Fruit fly (Drosophila melanogaster): Measurements from ENCODE around the gene Nmd3.

Nmd3 gene

DNA sequence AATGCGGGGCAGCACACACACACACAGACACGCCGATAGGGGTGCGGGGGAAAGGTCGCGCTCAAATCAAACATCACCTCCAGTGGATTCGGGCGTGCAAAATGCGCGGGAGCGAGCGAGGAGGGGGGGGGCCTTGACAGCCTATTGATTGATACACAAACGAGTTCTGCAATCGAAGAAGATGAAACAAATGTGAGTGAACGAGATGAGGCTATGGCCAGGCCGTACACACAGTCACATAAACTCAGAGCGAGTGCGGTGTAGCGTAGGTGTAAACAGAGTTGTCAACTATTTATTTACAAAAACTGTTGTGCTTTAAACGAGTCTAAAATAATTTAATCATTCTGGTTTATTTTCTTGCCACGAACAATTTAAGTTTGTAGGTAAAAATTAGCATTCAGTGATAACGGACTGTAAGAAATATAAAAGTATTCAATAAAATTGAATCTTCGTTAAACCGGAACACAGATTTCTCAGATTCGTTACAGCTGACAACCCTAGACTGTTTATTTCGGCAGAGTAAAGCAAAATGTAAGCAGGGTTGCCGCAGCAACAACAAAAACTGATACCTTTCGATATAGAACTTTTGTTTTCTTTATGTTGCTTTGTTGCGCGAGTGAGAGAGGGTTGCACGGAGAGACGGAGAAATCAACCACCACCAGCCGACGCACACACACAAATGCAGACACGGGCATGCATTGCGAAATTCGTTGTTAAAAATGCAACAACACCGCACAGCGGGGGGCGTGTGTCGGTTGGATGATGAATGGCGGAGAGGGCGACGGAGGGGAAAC, 49.3 kb downstream of the Nmd3 start (continued):
- peak; percentile 64 for TF ChIP-seq Mad (GFP tag; optimal IDR thresholded peaks at IDR 0.05)
- TF ChIP-seq C15 (GFP tag; IDR thresholded peaks at IDR 0.05): peak; percentile 75; the same call in 2 of the 3 replicates
- peak; percentile 59 for TF ChIP-seq CG15479 (GFP tag; optimal IDR thresholded peaks at IDR 0.05)
- TF ChIP-seq CG12104 (GFP tag; optimal IDR thresholded peaks at IDR 0.05): peak; percentile 82

DNA sequence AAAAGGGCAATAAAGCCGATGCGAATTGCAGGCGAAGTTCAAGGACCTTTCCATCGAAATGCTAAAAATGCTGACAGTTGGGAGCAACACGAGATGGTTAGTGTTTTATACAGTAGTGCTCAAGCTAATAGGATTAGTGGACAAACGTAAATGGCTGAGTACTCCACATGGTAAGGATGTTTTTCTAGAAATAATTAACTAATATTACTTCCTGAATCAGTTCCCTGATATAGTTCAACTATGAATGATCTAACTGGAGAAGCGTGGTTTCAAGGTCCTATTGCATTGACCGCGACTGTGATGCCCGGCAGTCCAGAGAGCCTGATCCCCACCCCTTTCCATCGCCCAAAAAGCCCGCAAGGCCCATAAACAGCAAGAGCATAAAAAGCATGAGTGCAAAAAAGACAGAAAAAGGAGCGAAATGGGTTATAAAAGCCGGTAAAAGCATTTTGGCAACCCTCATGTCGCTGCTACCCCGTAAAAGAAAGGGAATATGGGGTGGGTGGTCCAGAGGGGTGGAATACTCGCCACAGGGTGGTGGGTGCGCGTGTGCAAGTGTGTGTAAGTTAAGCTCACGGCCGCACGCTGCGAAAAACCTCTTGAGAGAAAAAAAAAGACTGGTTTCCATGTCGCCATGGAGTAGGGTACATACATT, 50.1 kb downstream of the Nmd3 start:
- TF ChIP-seq cato (GFP tag; optimal IDR thresholded peaks at IDR 0.05; ENCODE audit: borderline replicate concordance) (peak; percentile 34), CG34224 (GFP tag; IDR thresholded peaks at IDR 0.05; ENCODE audit: partially characterized antibody) (no peak), CG6813 (GFP tag; optimal IDR thresholded peaks at IDR 0.05) (peak; percentile 66), her (GFP tag; optimal IDR thresholded peaks at IDR 0.05) (no peak), CG32772 (GFP tag; IDR thresholded peaks at IDR 0.05) (no peak), gce (GFP tag; IDR thresholded peaks at IDR 0.05) (0 out of 3 replicates have a peak, but pooled peaks have one; percentile 23), CG14667 (GFP tag; IDR thresholded peaks at IDR 0.05) (peak; percentile 56), sisA (GFP tag; IDR thresholded peaks at IDR 0.05) (peak; percentile 67), CG11560 (tag; IDR thresholded peaks at IDR 0.05) (no peak), insv (GFP tag; optimal IDR thresholded peaks at IDR 0.05) (no peak), salm (tag; optimal IDR thresholded peaks at IDR 0.05) (peak; percentile 59), E2f1 (GFP tag; IDR thresholded peaks at IDR 0.05) (peak; percentile 60; the same call in 1 of the 2 replicates), CG10366 (GFP tag; IDR thresholded peaks at IDR 0.05) (peak; percentile 37), CG3726 (GFP tag; IDR thresholded peaks at IDR 0.05) (no peak), Rx (GFP tag; IDR thresholded peaks at IDR 0.05) (peak; percentile 53; the same call in 1 of the 2 replicates), cas (GFP tag; IDR thresholded peaks at IDR 0.05) (no peak), CG30431 (GFP tag; optimal IDR thresholded peaks at IDR 0.05) (peak; percentile 60), TFAM (GFP tag; optimal IDR thresholded peaks at IDR 0.05) (no peak), Abd-B (GFP tag; optimal IDR thresholded peaks at IDR 0.05) (peak; percentile 45), Blimp-1 (GFP tag; optimal IDR thresholded peaks at IDR 0.05) (peak; percentile 75), CG2678 (tag; optimal IDR thresholded peaks at IDR 0.05) (peak; percentile 81), NC2β (GFP tag; optimal IDR thresholded peaks at IDR 0.05) (peak; percentile 62), CG10209 (GFP tag; optimal IDR thresholded peaks at IDR 0.05) (peak; percentile 58), dysf (GFP tag; IDR thresholded peaks at IDR 0.05) (peak; percentile 71), Sin3A (optimal IDR thresholded peaks at IDR 0.05) (no peak), Ptx1 (GFP tag; IDR thresholded peaks at IDR 0.05) (peak; percentile 68), gro (GFP tag; optimal IDR thresholded peaks at IDR 0.05) (peak; percentile 26), wdn (GFP tag; IDR thresholded peaks at IDR 0.05) (0 out of 2 replicates have a peak, but pooled peaks have one; percentile 20), CG2129 (GFP tag; IDR thresholded peaks at IDR 0.05; ENCODE audit: partially characterized antibody) (no peak), CG2889 (GFP tag; IDR thresholded peaks at IDR 0.05) (0 out of 3 replicates have a peak, but pooled peaks have one; percentile 36), crp (GFP tag; optimal IDR thresholded peaks at IDR 0.05) (no peak), ken (GFP tag; IDR thresholded peaks at IDR 0.05) (peak; percentile 48; the same call in 2 of the 3 replicates), CG6765 (GFP tag; optimal IDR thresholded peaks at IDR 0.05) (peak; percentile 50), CG14860 (GFP tag; IDR thresholded peaks at IDR 0.05; ENCODE audit: partially characterized antibody) (no peak), cg (GFP tag; optimal IDR thresholded peaks at IDR 0.05) (no peak), CkIIα-i1 (GFP tag; IDR thresholded peaks at IDR 0.05) (no peak), CG12744 (GFP tag; optimal IDR thresholded peaks at IDR 0.05) (peak; percentile 36), CG10979 (tag; optimal IDR thresholded peaks at IDR 0.05) (peak; percentile 81), CG31365 (tag; optimal IDR thresholded peaks at IDR 0.05) (peak; percentile 23), CG31224 (GFP tag; IDR thresholded peaks at IDR 0.05) (peak; percentile 34; the same call in 1 of the 2 replicates), emc (GFP tag; optimal IDR thresholded peaks at IDR 0.05) (peak; percentile 11), CG7556 (GFP tag; optimal IDR thresholded peaks at IDR 0.05) (peak; percentile 62)

All from whole organism, embryonic.